Fruit fly (Drosophila melanogaster) whole organism, embryonic: ENCODE measurements around the gene frj.
A peak's percentile ranks its signal among the peaks of the same experiment; 100 is the strongest.

ENCODE experiments used
- Atf6 ChIP-seq: fragments of 200-800 bp; sonication (Bioruptor generic); IDR thresholded peaks from 2 replicates; pipeline ENCODE4 v1.3.6; 2022; ENCODE audit warnings: missing biosample characterization, missing genetic modification characterization
- Bgb ChIP-seq: fragments of 200-800 bp; sonication (Bioruptor generic); IDR thresholded peaks from 2 replicates; pipeline ENCODE4 v1.3.6; 2022; ENCODE audit warnings: missing biosample characterization, missing genetic modification characterization; ENCODE audit not compliant: partially characterized antibody
- CG10147 ChIP-seq: fragments of 200-800 bp; sonication (Bioruptor generic); optimal IDR thresholded peaks from 2 replicates; lab custom pipeline; 2019; ENCODE audit warnings: missing biosample characterization, mild to moderate bottlenecking, missing genetic modification characterization, moderate library complexity
- CG10543 ChIP-seq: fragments of 200-800 bp; sonication (Bioruptor generic); optimal IDR thresholded peaks from 3 replicates; lab custom pipeline; 2017; ENCODE audit warnings: missing biosample characterization, mild to moderate bottlenecking, missing genetic modification characterization, moderate library complexity
- CG10979 ChIP-seq: fragments of 200-800 bp; sonication (Bioruptor generic); optimal IDR thresholded peaks from 2 replicates; lab custom pipeline; 2018; ENCODE audit warnings: missing biosample characterization, mild to moderate bottlenecking, missing genetic modification characterization, moderate library complexity
- CG11085 ChIP-seq: fragments of 200-800 bp; sonication (Bioruptor generic); IDR thresholded peaks from 2 replicates; pipeline ENCODE4 v1.3.6; 2022; ENCODE audit warnings: missing biosample characterization, missing genetic modification characterization
- CG12659 ChIP-seq: fragments of 200-800 bp; sonication (Bioruptor generic); optimal IDR thresholded peaks from 3 replicates; lab custom pipeline; 2017; ENCODE audit warnings: mild to moderate bottlenecking, missing biosample characterization, missing genetic modification reagents, missing genetic modification characterization
- CG12942 ChIP-seq: fragments of 200-800 bp; sonication (Bioruptor generic); optimal IDR thresholded peaks from 3 replicates; lab custom pipeline; 2016; ENCODE audit warnings: missing biosample characterization, missing genetic modification characterization
- CG13287 ChIP-seq: fragments of 200-800 bp; sonication (Bioruptor generic); IDR thresholded peaks from 2 replicates; pipeline ENCODE4 v1.3.6; 2022; ENCODE audit warnings: missing biosample characterization, missing genetic modification characterization; ENCODE audit not compliant: partially characterized antibody
- CG17385 ChIP-seq: fragments of 200-800 bp; sonication (Bioruptor generic); optimal IDR thresholded peaks from 3 replicates; lab custom pipeline; 2018; ENCODE audit warnings: missing biosample characterization, mild to moderate bottlenecking, missing genetic modification characterization
- CG17829 ChIP-seq: fragments of 200-800 bp; optimal IDR thresholded peaks from 2 replicates; lab custom pipeline; 2019; ENCODE audit warnings: missing biosample characterization, mild to moderate bottlenecking, missing genetic modification characterization, moderate library complexity
- CG2129 ChIP-seq: fragments of 200-800 bp; sonication (Bioruptor generic); IDR thresholded peaks from 2 replicates; pipeline ENCODE4 v1.3.6; 2022; ENCODE audit warnings: missing biosample characterization, missing genetic modification characterization; ENCODE audit not compliant: partially characterized antibody
- CG31224 ChIP-seq: fragments of 200-800 bp; sonication (Bioruptor generic); IDR thresholded peaks from 2 replicates; pipeline ENCODE4 v1.3.6; 2022; ENCODE audit warnings: missing biosample characterization, missing genetic modification characterization
- CG31388 ChIP-seq: fragments of 200-800 bp; sonication (Bioruptor generic); optimal IDR thresholded peaks from 2 replicates; lab custom pipeline; 2016; ENCODE audit warnings: missing biosample characterization, missing genetic modification characterization
- CG33557 ChIP-seq: fragments of 200-800 bp; sonication (Bioruptor generic); optimal IDR thresholded peaks from 2 replicates; lab custom pipeline; 2019; ENCODE audit warnings: missing biosample characterization, mild to moderate bottlenecking, missing genetic modification characterization, moderate library complexity
- CG34376 ChIP-seq: fragments of 200-800 bp; sonication (Bioruptor generic); optimal IDR thresholded peaks from 2 replicates; lab custom pipeline; 2018; ENCODE audit warnings: missing biosample characterization, mild to moderate bottlenecking, missing genetic modification characterization
- CG34422 ChIP-seq: fragments of 200-800 bp; sonication (Bioruptor generic); IDR thresholded peaks from 3 replicates; pipeline ENCODE4 v1.3.6; 2022; ENCODE audit warnings: missing biosample characterization, missing genetic modification characterization
- CG8281 ChIP-seq: fragments of 200-800 bp; sonication (Bioruptor generic); optimal IDR thresholded peaks from 2 replicates; lab custom pipeline; 2018; ENCODE audit warnings: missing biosample characterization, mild to moderate bottlenecking, missing genetic modification characterization, moderate library complexity
- CG9437 ChIP-seq: fragments of 200-800 bp; sonication (Bioruptor generic); optimal IDR thresholded peaks from 2 replicates; lab custom pipeline; 2018; ENCODE audit warnings: missing biosample characterization, mild to moderate bottlenecking, missing genetic modification characterization
- Deaf1 ChIP-seq: fragments of 200-800 bp; optimal IDR thresholded peaks from 3 replicates; lab custom pipeline; 2019; ENCODE audit warnings: missing biosample characterization, mild to moderate bottlenecking, missing genetic modification characterization, moderate library complexity
- Dip3 ChIP-seq: fragments of 200-800 bp; sonication (Bioruptor generic); optimal IDR thresholded peaks from 3 replicates; lab custom pipeline; 2016; ENCODE audit warnings: missing biosample characterization, missing genetic modification characterization
- Ets97D ChIP-seq: fragments of 200-800 bp; sonication (Bioruptor generic); optimal IDR thresholded peaks from 3 replicates; lab custom pipeline; 2016; ENCODE audit warnings: missing biosample characterization, missing genetic modification characterization
- Hr39 ChIP-seq: fragments of >200 bp; optimal IDR thresholded peaks from 2 replicates; lab custom pipeline; 2017
- Hr78 ChIP-seq, 2 experiments: fragments of 200-800 bp in 1 of 2; fragments of >200 bp in 1 of 2; sonication (Bioruptor generic) in 1 of 2; optimal IDR thresholded peaks; 2 replicates each; lab custom pipeline; 2017 to 2019; ENCODE audit warnings: missing biosample characterization in 2 of 2, missing genetic modification characterization in 2 of 2, mild to moderate bottlenecking in 1 of 2, moderate library complexity in 1 of 2
- Jarid2 ChIP-seq: fragments of 200-800 bp; sonication (Bioruptor generic); optimal IDR thresholded peaks from 3 replicates; lab custom pipeline; 2017; ENCODE audit warnings: mild to moderate bottlenecking, missing biosample characterization, missing genetic modification reagents, missing genetic modification characterization
- Med ChIP-seq: fragments of 200-800 bp; sonication (Bioruptor generic); peaks from one replicate; lab custom pipeline; 2016; ENCODE audit warnings: missing biosample characterization, missing genetic modification characterization, mild to moderate bottlenecking, inconsistent platforms, moderate library complexity
- Pdp1 ChIP-seq, 2 experiments: fragments of 200-800 bp; sonication (Bioruptor generic); optimal IDR thresholded peaks; 3 replicates each; lab custom pipeline; 2016; ENCODE audit warnings: missing biosample characterization in 2 of 2, missing genetic modification characterization in 2 of 2, mild to moderate bottlenecking in 1 of 2, moderate library complexity in 1 of 2
- Xbp1 ChIP-seq: fragments of 200-800 bp; sonication (Bioruptor generic); optimal IDR thresholded peaks from 3 replicates; lab custom pipeline; 2016; ENCODE audit warnings: missing biosample characterization, mild to moderate bottlenecking, missing genetic modification characterization
- YL-1 ChIP-seq: fragments of 200-800 bp; sonication (Bioruptor generic); optimal IDR thresholded peaks from 3 replicates; lab custom pipeline; 2017; ENCODE audit warnings: missing biosample characterization, mild to moderate bottlenecking, missing genetic modification characterization
- bsh ChIP-seq, 2 experiments: fragments of 200-800 bp; sonication (Bioruptor generic); optimal IDR thresholded peaks; 2 replicates each; lab custom pipeline; 2017 to 2018; ENCODE audit warnings: mild to moderate bottlenecking in 2 of 2, missing biosample characterization in 2 of 2, missing genetic modification characterization in 2 of 2, moderate library complexity in 1 of 2
- chinmo ChIP-seq: fragments of 200-800 bp; sonication (Bioruptor generic); IDR thresholded peaks from 4 replicates; pipeline ENCODE4 v1.3.6; 2022; ENCODE audit warnings: missing biosample characterization, missing genetic modification characterization; ENCODE audit not compliant: partially characterized antibody
- ci ChIP-seq: fragments of 200-800 bp; sonication (Bioruptor generic); IDR thresholded peaks from 3 replicates; pipeline ENCODE4 v1.3.6; 2022; ENCODE audit warnings: missing biosample characterization, missing genetic modification characterization
- gcm ChIP-seq: fragments of 200-800 bp; sonication (Bioruptor generic); optimal IDR thresholded peaks from 2 replicates; lab custom pipeline; 2019; ENCODE audit warnings: missing biosample characterization, mild to moderate bottlenecking, missing genetic modification characterization, moderate library complexity
- gfzf ChIP-seq: fragments of 200-800 bp; sonication (Bioruptor generic); optimal IDR thresholded peaks from 2 replicates; lab custom pipeline; 2016; ENCODE audit warnings: missing biosample characterization, mild to moderate bottlenecking, missing genetic modification characterization, moderate library complexity
- gt ChIP-seq: fragments of 200-800 bp; sonication (Bioruptor generic); IDR thresholded peaks from 2 replicates; pipeline ENCODE4 v1.3.6; 2022; ENCODE audit warnings: missing biosample characterization, missing genetic modification characterization
- ind ChIP-seq: fragments of 200-800 bp; sonication (Bioruptor generic); optimal IDR thresholded peaks from 3 replicates; lab custom pipeline; 2016; ENCODE audit warnings: missing biosample characterization, missing genetic modification characterization
- knrl ChIP-seq: fragments of 200-800 bp; sonication (Bioruptor generic); IDR thresholded peaks from 3 replicates; pipeline ENCODE4 v1.3.6; 2022; ENCODE audit warnings: missing biosample characterization, missing genetic modification characterization; ENCODE audit not compliant: partially characterized antibody
- mirr ChIP-seq: fragments of 200-800 bp; sonication (Bioruptor generic); optimal IDR thresholded peaks from 3 replicates; lab custom pipeline; 2018; ENCODE audit warnings: missing biosample characterization, mild to moderate bottlenecking, missing genetic modification characterization
- pzg ChIP-seq: fragments of 200-800 bp; sonication (Bioruptor generic); optimal IDR thresholded peaks from 3 replicates; lab custom pipeline; 2018; ENCODE audit warnings: missing biosample characterization, mild to moderate bottlenecking, missing genetic modification characterization, moderate library complexity
- row ChIP-seq: fragments of 200-800 bp; sonication (Bioruptor generic); IDR thresholded peaks from 3 replicates; pipeline ENCODE4 v1.3.6; 2022; ENCODE audit warnings: missing biosample characterization, missing genetic modification characterization
- sens ChIP-seq: fragments of 200-800 bp; sonication (Bioruptor generic); peaks from one replicate; lab custom pipeline; 2016; ENCODE audit warnings: missing biosample characterization, missing genetic modification characterization
- stc ChIP-seq: fragments of 200-800 bp; sonication (Bioruptor generic); IDR thresholded peaks from 2 replicates; pipeline ENCODE4 v1.3.6; 2022; ENCODE audit warnings: missing biosample characterization, missing genetic modification characterization
- sug ChIP-seq: fragments of 200-800 bp; optimal IDR thresholded peaks from 2 replicates; lab custom pipeline; 2019; ENCODE audit warnings: missing biosample characterization, mild to moderate bottlenecking, missing genetic modification characterization, moderate library complexity
- tgo ChIP-seq: fragments of 200-800 bp; sonication (Bioruptor generic); IDR thresholded peaks from 3 replicates; pipeline ENCODE4 v1.3.6; 2022; ENCODE audit warnings: missing biosample characterization, missing genetic modification characterization
- tna ChIP-seq: fragments of 200-800 bp; sonication (Bioruptor generic); IDR thresholded peaks from 2 replicates; pipeline ENCODE4 v1.3.6; 2022; ENCODE audit warnings: missing biosample characterization, missing genetic modification characterization; ENCODE audit not compliant: partially characterized antibody

Gene frj

dm6 chr2L:6421495-6421894 is 34.4 kb upstream of the frj start:
- TF ChIP-seq CG33557 (GFP tag; lab: Kevin White, UChicago) (no peak), bsh (GFP tag; optimal IDR thresholded peaks at IDR 0.05; lab: Kevin White, UChicago) (no peak), CG8281 (tag; lab: Kevin White, UChicago) (no peak), Med (GFP tag; lab: Kevin White, UChicago) (peak; percentile 53)

DNA sequence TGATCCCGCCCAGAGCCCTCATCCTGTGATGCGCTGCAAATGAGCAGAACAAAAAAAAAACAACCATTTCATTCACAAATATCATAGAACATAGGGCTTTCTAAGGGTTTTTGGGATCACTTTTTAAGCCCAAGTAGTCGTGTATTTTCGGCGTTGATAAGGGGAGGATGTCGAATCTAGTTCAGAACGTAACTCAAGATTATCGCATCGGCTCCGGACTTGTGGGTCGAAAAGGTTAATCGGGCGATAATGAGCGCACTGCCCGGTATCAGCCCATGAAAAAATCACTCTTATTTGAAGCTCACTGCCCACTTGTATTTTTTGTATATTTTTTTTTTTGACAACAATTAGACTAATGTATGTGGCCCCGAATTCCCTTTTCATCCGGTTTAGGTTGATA is 33.4 kb upstream of the frj start:
- TF ChIP-seq CG34376 (GFP tag; lab: Kevin White, UChicago) = peak; percentile 31
- no peak for TF ChIP-seq row (GFP tag; lab: Robert Waterston, UW)

dm6 chr2L:6423148-6423547 is 32.7 kb upstream of the frj start, which contains the start of gene Tig:
Gene Tig (minus strand): TSS chr2L:6423310.
- peak; percentile 42 for TF ChIP-seq gcm
- peak; percentile 55 for TF ChIP-seq CG31224
- TF ChIP-seq sug (tag; lab: Kevin White, UChicago) = peak; percentile 62
- TF ChIP-seq Bgb (GFP tag; lab: Robert Waterston, UW) = 0 out of 2 replicates have a peak, but pooled peaks have one; percentile 14
- TF ChIP-seq CG34376 (GFP tag; lab: Kevin White, UChicago) = peak; percentile 76
- no peak for TF ChIP-seq gt (GFP tag; lab: Robert Waterston, UW)
- TF ChIP-seq CG10543 (GFP tag; lab: Kevin White, UChicago) = peak; percentile 52
- no peak for TF ChIP-seq CG31388 (GFP tag; lab: Kevin White, UChicago)
- peak; percentile 39 for TF ChIP-seq mirr (GFP tag; lab: Kevin White, UChicago)
- peak; percentile 62 for TF ChIP-seq Med (GFP tag; lab: Kevin White, UChicago)
- TF ChIP-seq CG12942 (GFP tag; lab: Kevin White, UChicago) = no peak
- TF ChIP-seq ci = peak; percentile 20; the same call in 1 of the 3 replicates
- no peak for TF ChIP-seq tgo (GFP tag; lab: Robert Waterston, UW)
- peak; percentile 26 for TF ChIP-seq Jarid2
- no peak for TF ChIP-seq CG10147
- peak; percentile 42 for TF ChIP-seq sens (GFP tag; lab: Kevin White, UChicago)
- TF ChIP-seq CG34422 (GFP tag; lab: Robert Waterston, UW) = no peak
- peak in 1 of 2 experiments; percentile 51 for TF ChIP-seq Hr78 (GFP tag; optimal IDR thresholded peaks at IDR 0.05; lab: Kevin White, UChicago)
- peak in 1 of 2 experiments; percentile 58 for TF ChIP-seq Pdp1 (GFP tag; optimal IDR thresholded peaks at IDR 0.05; lab: Kevin White, UChicago)
- 0 out of 4 replicates have a peak, but pooled peaks have one; percentile 62 for TF ChIP-seq chinmo
- TF ChIP-seq Deaf1 (tag; lab: Kevin White, UChicago) = peak; percentile 63
- TF ChIP-seq Ets97D (GFP tag; lab: Kevin White, UChicago) = no peak
- TF ChIP-seq, all 482 proteins: peak for 15

DNA sequence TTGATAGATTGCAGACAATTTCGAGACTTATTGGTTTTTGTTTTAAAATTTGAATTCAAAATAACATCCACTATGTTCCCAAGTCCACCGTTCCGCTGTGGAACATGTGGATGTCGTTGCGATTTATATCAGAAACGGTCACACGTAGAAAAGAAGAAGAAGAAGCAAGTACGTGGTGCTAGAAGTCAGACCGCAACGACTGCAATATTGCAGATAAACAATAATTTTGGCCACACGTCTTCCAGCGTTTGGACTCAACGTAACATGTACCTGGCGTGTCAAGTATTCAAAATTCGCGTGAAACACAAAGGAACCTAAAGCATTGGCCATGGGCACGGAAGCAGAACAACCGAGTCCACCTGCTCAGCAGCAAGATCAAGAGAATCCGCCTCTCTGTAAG is 31.7 kb upstream of the frj start, which contains the start of gene Fic:
Gene Fic (plus strand): TSS at position 139 of the 400 bp plus-strand sequence.
- TF ChIP-seq CG9437 (peak; percentile 25), CG17829 (tag; lab: Kevin White, UChicago) (peak; percentile 0), CG2129 (GFP tag; lab: Robert Waterston, UW) (no peak), stc (peak; percentile 27; the same call in 1 of the 2 replicates), Atf6 (0 out of 2 replicates have a peak, but pooled peaks have one; percentile 18), CG10979 (no peak), gfzf (GFP tag; lab: Kevin White, UChicago) (peak; percentile 55), Xbp1 (GFP tag; lab: Kevin White, UChicago) (peak; percentile 90), CG13287 (GFP tag; lab: Robert Waterston, UW) (peak; percentile 58; the same call in 1 of the 2 replicates), ind (GFP tag; lab: Kevin White, UChicago) (no peak), CG11085 (no peak), Dip3 (no peak), CG12659 (peak; percentile 4), CG17385 (GFP tag; lab: Kevin White, UChicago) (peak; percentile 97), tna (GFP tag; lab: Robert Waterston, UW) (peak; percentile 28; the same call in 1 of the 2 replicates), YL-1 (peak; percentile 26), knrl (GFP tag; lab: Robert Waterston, UW) (0 out of 3 replicates have a peak, but pooled peaks have one; percentile 12), Hr39 (lab: Kevin White, UChicago) (no peak), pzg (GFP tag; lab: Kevin White, UChicago) (peak; percentile 43)
